Fruit fly (Drosophila melanogaster) whole organism, embryonic: ENCODE results near the gene SkpE.

Experiments
- CG13296 ChIP-seq: fragments of 200-800 bp; sonication (Bioruptor generic); optimal IDR thresholded peaks from 3 replicates; lab custom pipeline; 2018; ENCODE audit warnings: missing biosample characterization, mild to moderate bottlenecking, missing genetic modification characterization
- CG17612 ChIP-seq: fragments of 200-800 bp; sonication (Bioruptor generic); IDR thresholded peaks from 2 replicates; pipeline ENCODE4 v1.3.6; 2022; ENCODE audit warnings: missing biosample characterization, missing genetic modification characterization
- CG4707 ChIP-seq: fragments of 200-800 bp; sonication (Bioruptor generic); optimal IDR thresholded peaks from 2 replicates; lab custom pipeline; 2018; ENCODE audit warnings: missing biosample characterization, mild to moderate bottlenecking, missing genetic modification characterization, moderate library complexity
- CG6683 ChIP-seq: fragments of 200-800 bp; sonication (Bioruptor generic); optimal IDR thresholded peaks from 2 replicates; lab custom pipeline; 2017; ENCODE audit warnings: missing biosample characterization, mild to moderate bottlenecking, missing genetic modification characterization, missing genetic modification reagents
- Gug ChIP-seq: fragments of 200-800 bp; sonication (Bioruptor generic); IDR thresholded peaks from 4 replicates; pipeline ENCODE4 v1.3.6; 2022; ENCODE audit warnings: missing biosample characterization, missing genetic modification characterization
- PHDP ChIP-seq: fragments of 200-800 bp; sonication (Bioruptor generic); optimal IDR thresholded peaks from 3 replicates; lab custom pipeline; 2018; ENCODE audit warnings: missing biosample characterization, mild to moderate bottlenecking, missing genetic modification characterization, moderate library complexity
- Rx ChIP-seq: fragments of 200-800 bp; sonication (Bioruptor generic); IDR thresholded peaks from 2 replicates; pipeline ENCODE4 v1.3.6; 2022; ENCODE audit warnings: missing biosample characterization, missing genetic modification characterization
- ac ChIP-seq: fragments of 200-800 bp; sonication (Bioruptor generic); optimal IDR thresholded peaks from 3 replicates; lab custom pipeline; 2017; ENCODE audit warnings: missing biosample characterization, mild to moderate bottlenecking, missing genetic modification characterization
- org-1 ChIP-seq: fragments of 200-800 bp; sonication (Bioruptor generic); optimal IDR thresholded peaks from 2 replicates; lab custom pipeline; 2017; ENCODE audit warnings: missing biosample characterization, missing genetic modification characterization
- pita ChIP-seq: fragments of 200-800 bp; sonication (Bioruptor generic); optimal IDR thresholded peaks from 2 replicates; lab custom pipeline; 2017; ENCODE audit warnings: missing biosample characterization, mild to moderate bottlenecking, missing genetic modification characterization
- run ChIP-seq: fragments of 200-800 bp; sonication (Bioruptor generic); optimal IDR thresholded peaks from 3 replicates; lab custom pipeline; 2018; ENCODE audit warnings: missing biosample characterization, mild to moderate bottlenecking, missing genetic modification characterization
- seq ChIP-seq: fragments of 200-800 bp; sonication (Bioruptor generic); IDR thresholded peaks from 2 replicates; pipeline ENCODE4 v1.3.6; 2022; ENCODE audit warnings: missing biosample characterization, missing genetic modification characterization
- slp2 ChIP-seq: fragments of 200-800 bp; sonication (Bioruptor generic); optimal IDR thresholded peaks from 2 replicates; lab custom pipeline; 2016; ENCODE audit warnings: missing biosample characterization, missing genetic modification characterization
- zfh1 ChIP-seq: fragments of 200-800 bp; sonication (Bioruptor generic); IDR thresholded peaks from 3 replicates; pipeline ENCODE4 v1.3.6; 2022; ENCODE audit warnings: missing biosample characterization, missing genetic modification characterization

- TF ChIP-seq ac (GFP tag; lab: Kevin White, UChicago) (no peak), Rx (GFP tag; lab: Robert Waterston, UW) (no peak), run (tag; lab: Kevin White, UChicago) (no peak), pita (GFP tag; lab: Kevin White, UChicago) (no peak), zfh1 (GFP tag; lab: Robert Waterston, UW) (no peak), seq (GFP tag; lab: Robert Waterston, UW) (no peak), CG13296 (GFP tag; lab: Kevin White, UChicago) (no peak), org-1 (GFP tag; lab: Kevin White, UChicago) (no peak), CG17612 (GFP tag; lab: Robert Waterston, UW) (no peak), slp2 (GFP tag; lab: Kevin White, UChicago) (no peak), PHDP (no peak), Gug (GFP tag; lab: Robert Waterston, UW) (no peak), CG4707 (GFP tag; lab: Kevin White, UChicago) (no peak), CG6683 (no peak)
Measured at dm6 chrX:19811057-19811456, 12.8 kb downstream of the SkpE start.
